Fruit fly (Drosophila melanogaster) Kc167 (cell line): ENCODE data around the gene NijA.

Experiments used
- Myc ChIP-seq: fragments of >200 bp; optimal IDR thresholded peaks from 2 replicates; lab custom pipeline; 2017; ENCODE audit warnings: missing external identifiers
- Sin3A ChIP-seq: fragments of >200 bp; optimal IDR thresholded peaks from 2 replicates; lab custom pipeline; 2018; ENCODE audit warnings: missing external identifiers
- h ChIP-seq: fragments of >200 bp; optimal IDR thresholded peaks from 3 replicates; lab custom pipeline; 2018; ENCODE audit warnings: missing external identifiers
- insv ChIP-seq: fragments of >200 bp; optimal IDR thresholded peaks from 3 replicates; lab custom pipeline; 2018; ENCODE audit warnings: missing external identifiers
- psq ChIP-seq: fragments of >200 bp; optimal IDR thresholded peaks from 2 replicates; lab custom pipeline; 2017; ENCODE audit warnings: missing external identifiers
- ttk ChIP-seq: sonication (Bioruptor generic); optimal IDR thresholded peaks from 2 replicates; lab custom pipeline; 2017; ENCODE audit warnings: missing external identifiers

NijA gene

DNA sequence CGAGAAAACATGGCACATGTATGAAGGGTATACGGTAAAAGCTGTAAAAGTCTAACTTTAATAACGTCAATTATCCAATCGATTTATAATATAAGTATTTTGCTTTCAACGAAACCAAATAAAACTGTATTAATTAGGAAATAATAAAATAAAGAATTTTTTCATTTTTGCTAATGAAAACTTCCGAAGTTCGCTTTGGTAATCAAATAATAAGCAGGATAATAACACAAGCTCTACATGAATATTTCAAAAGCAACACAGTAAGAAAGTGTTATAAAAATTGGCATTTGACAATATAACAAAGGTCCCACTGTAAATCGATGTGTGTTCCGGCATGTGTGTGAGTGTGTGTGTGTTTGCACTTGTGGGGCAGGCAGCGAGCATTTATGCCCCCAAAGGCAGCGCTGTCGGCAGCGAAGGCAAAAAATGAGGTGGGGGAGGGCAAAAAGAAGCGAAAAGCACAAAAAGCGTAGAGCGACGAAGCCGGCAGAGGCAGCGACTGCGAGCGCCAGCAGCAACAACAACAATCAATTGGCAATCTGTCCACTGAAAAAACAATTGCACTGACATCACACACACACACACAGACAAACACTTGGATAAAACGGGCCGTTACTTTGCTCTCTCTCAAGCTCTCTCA, 39.9 kb upstream of the NijA start:
- TF ChIP-seq Sin3A (lab: Kevin White, UChicago) (no peak), h (lab: Kevin White, UChicago) (no peak), Myc (no peak), psq (no peak)

DNA sequence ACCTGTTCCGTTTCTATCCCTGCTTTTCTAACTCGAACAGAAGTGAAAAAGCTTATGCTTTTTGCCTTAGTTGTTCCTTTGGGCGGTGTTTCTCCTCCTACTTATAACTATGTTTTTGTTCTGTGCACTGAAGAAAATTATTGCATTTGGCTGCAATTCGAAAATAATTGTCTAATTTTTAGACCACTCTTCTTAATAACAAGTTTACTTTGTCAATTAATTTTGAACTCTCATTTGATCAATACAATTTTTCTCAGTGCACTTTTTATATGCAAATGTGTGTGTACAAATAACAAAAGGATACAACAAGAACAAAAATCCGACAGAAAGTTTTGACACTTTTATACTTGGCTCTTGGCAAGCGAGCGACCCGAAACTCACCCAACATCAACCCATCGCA, 38.4 kb upstream of the NijA start:
- no peak for TF ChIP-seq psq
- TF ChIP-seq Sin3A (lab: Kevin White, UChicago) = no peak
- TF ChIP-seq ttk (lab: Kevin White, UChicago) = no peak
- no peak for TF ChIP-seq insv (lab: Kevin White, UChicago)
- TF ChIP-seq h (lab: Kevin White, UChicago) = no peak
- TF ChIP-seq Myc = no peak

DNA sequence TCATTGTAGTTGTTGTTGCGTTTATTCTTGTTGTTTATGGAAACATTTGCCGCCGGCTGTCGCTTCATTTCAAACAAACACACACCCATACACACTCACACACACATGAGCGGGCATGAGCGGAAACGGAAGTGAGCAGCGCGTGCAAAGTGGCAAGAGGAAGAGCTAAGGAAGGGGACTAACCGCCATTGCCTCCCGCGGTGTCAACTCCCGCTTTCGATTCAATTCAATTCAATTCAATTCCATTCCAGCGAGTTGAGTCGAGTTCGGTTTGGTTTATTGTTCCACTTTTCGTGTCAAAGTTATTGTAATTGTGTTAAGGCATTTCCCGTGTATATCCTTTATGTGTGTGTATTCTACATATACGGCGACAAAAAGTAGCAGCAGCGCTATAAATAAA, 37.9 kb upstream of the NijA start:
- TF ChIP-seq h (lab: Kevin White, UChicago) (no peak), Sin3A (lab: Kevin White, UChicago) (no peak), Myc (no peak), ttk (lab: Kevin White, UChicago) (no peak), psq (no peak), insv (lab: Kevin White, UChicago) (no peak)

DNA sequence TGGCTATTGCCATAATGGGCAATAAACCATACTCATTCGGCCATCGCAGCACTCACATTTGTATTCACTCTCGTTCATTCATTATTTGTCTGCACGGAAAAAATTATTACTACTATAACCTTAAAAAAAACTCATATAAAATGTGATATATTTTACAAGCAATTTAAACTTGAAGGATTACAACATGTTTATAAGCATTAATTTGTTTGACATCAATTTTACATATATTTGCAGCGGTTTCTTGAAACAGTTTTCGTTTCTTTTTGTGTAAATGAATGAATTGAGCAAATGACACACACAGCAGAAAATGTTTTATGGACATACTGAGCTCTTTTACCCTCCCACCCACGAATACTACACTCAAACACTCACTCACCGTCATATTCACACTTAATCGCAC, 36.8 kb upstream of the NijA start:
- TF ChIP-seq Sin3A (lab: Kevin White, UChicago) = no peak
- no peak for TF ChIP-seq psq
- TF ChIP-seq Myc = no peak
- TF ChIP-seq insv (lab: Kevin White, UChicago) = no peak
- no peak for TF ChIP-seq ttk (lab: Kevin White, UChicago)
- TF ChIP-seq h (lab: Kevin White, UChicago) = no peak

DNA sequence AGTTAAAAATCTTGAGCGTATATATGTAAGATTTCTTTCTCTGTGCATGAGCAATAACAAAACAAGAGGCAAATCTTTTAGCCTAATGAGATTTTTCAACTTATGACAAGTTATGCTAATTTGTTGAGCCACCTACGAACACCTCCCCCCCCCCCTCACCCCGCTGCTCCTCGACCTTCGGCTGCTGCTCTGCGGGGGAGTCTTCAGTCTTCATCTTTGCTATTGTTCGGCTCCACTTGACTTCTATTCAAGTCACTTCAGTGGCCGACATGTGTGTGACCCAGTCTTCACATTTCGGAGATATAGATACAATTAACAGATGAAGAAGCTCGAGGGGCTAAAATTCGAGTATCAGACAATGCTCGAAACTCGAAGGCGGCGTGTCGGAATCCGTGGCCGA, 35.4 kb upstream of the NijA start:
- no peak for TF ChIP-seq psq
- no peak for TF ChIP-seq Sin3A (lab: Kevin White, UChicago)
- no peak for TF ChIP-seq insv (lab: Kevin White, UChicago)
- no peak for TF ChIP-seq h (lab: Kevin White, UChicago)
- no peak for TF ChIP-seq Myc
- no peak for TF ChIP-seq ttk (lab: Kevin White, UChicago)

DNA sequence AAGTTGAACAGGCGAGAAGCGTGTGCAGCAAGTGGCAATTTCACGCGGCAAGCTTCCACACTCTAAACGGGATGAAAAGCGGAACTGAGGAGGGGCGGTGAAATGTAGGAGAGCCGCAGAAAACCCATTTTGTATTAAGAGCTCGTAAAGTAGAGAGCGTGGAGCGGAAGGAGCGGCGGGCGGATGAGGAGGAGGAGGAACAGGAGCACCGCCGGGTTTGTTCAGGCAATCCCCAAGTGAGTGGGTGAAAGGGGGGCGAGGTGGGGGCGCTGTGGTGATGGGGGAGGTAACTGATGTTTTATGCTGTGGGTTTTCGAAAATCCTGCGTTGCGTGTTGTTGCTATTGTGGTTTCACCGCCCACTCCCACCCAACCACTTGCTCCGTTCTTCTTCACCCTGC, 30.4 kb upstream of the NijA start:
- no peak for TF ChIP-seq h (lab: Kevin White, UChicago)
- TF ChIP-seq psq = no peak
- TF ChIP-seq Sin3A (lab: Kevin White, UChicago) = no peak
- TF ChIP-seq Myc = no peak
- TF ChIP-seq insv (lab: Kevin White, UChicago) = no peak
- no peak for TF ChIP-seq ttk (lab: Kevin White, UChicago)

DNA sequence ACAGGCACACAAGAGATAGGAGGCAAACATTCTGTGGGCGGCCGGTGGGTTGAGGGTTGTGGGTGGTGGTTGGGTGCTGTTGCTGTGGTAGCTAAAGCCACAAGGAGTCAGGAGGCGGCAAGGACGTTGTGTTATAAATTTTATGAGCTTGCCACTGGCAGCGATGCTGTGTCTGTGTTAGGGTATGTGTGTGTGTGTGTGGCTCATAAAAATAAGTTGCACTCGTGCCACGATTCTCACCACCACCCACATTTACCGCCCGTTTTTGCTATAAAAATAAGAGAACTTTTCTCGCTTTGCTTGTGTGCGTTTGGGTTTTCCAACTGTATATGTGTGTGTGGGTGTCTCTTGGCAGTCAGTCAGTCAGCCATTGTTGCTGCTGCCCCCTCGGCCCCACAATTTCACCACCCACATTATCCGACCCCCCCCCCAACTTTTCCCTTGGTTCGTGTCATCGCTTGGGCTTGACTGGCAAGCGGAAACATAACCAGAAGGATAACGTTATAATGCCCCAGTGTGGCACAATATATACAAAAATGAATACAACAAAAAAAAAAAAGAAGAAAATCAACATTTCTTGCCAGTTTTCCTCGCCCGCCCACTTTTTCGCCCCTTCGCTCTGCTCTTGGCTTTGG, 28.2 kb upstream of the NijA start:
- TF ChIP-seq Sin3A (lab: Kevin White, UChicago) = no peak
- no peak for TF ChIP-seq psq
- no peak for TF ChIP-seq insv (lab: Kevin White, UChicago)
- TF ChIP-seq Myc = no peak
- TF ChIP-seq ttk (lab: Kevin White, UChicago) = no peak
- no peak for TF ChIP-seq h (lab: Kevin White, UChicago)

DNA sequence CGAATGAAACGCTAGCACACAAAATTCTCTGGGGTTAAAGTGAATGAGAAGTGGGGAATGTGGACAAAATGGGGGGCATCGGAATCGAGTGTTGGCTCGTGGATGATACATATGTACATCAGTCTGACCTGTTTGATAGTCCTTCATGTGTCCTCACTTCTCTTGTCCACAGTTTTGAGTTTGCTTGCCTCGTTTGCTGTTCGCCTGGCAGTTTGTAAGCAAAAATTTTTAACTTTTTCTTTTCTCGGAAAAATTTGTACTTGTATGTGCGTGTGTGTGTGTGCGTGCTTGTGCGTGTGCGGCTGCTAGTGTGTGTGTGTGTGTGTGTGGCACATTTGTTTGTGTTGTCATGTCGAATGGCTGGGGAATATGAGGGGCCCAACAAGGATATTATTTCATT, 26.9 kb upstream of the NijA start:
- TF ChIP-seq Sin3A (lab: Kevin White, UChicago) = no peak
- TF ChIP-seq Myc = no peak
- TF ChIP-seq psq = no peak
- TF ChIP-seq ttk (lab: Kevin White, UChicago) = no peak
- no peak for TF ChIP-seq h (lab: Kevin White, UChicago)
- TF ChIP-seq insv (lab: Kevin White, UChicago) = no peak

DNA sequence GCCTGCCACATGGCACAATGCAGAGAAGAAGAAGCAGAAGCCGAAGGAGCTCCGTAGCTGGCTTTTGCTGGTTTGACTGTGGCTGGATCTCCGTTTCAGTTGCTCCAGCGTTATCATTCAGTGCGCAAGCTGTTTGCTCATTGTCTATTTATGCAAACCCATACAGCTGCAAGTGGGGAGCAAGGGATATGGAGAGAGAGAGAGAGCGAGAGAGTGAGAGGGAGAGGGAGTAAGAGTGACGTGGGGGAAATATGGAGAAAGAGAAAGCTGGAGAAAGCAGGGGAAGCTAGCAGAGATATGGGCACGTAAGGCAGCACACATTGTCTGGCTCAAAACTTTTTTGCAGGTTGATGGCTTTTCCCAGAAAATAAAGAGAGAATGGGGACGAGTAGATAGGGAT, 25.9 kb upstream of the NijA start:
- TF ChIP-seq Myc (no peak), h (lab: Kevin White, UChicago) (no peak), insv (lab: Kevin White, UChicago) (no peak), psq (no peak), Sin3A (lab: Kevin White, UChicago) (no peak), ttk (lab: Kevin White, UChicago) (no peak)

DNA sequence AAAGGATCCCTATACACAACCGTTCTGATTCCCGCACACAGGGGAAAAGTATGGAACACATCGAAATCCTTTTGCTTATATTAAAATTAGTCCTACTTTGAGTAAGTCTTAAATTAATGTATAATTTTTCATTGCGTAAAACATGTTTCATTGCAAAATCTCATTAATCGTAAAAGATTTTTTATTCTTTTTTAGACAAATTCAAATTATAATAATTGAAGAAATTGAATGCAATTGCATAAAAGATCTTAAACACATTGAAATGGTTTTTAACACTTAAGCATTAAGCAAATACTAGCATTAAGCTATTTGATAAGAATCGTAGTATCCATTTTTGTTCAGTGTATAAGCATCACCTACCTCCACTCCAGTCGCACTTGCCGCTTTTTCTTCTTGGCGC, 23.1 kb upstream of the NijA start:
- TF ChIP-seq Myc = no peak
- no peak for TF ChIP-seq insv (lab: Kevin White, UChicago)
- TF ChIP-seq Sin3A (lab: Kevin White, UChicago) = no peak
- no peak for TF ChIP-seq ttk (lab: Kevin White, UChicago)
- no peak for TF ChIP-seq psq
- TF ChIP-seq h (lab: Kevin White, UChicago) = no peak

DNA sequence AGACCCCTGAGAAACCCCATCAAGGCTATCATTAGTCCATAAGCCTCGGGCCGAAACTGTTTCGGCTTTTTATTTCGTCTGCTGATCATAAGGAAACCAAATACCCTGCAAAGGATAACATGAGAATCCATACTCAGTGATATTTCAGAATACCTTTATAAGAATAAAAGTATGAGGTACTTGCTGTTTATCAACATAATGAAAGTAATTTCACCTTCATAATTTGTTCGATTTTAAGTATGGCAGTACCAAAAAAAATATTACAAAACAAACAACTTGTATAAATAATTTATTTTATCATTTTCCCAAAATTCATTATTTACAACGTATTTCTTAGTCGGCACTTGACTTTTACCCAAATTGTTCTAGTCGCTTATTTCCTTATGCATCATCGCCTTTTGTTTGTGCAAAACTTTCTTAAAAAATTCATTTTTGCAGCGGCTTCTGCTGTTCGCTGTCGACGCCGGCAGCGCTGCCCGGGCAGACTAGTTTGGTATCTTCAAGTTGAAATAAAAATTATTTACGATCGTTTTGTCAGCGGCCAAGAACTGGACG, 19.7 kb upstream of the NijA start:
- TF ChIP-seq Sin3A (lab: Kevin White, UChicago) (no peak), insv (lab: Kevin White, UChicago) (no peak), h (lab: Kevin White, UChicago) (no peak), Myc (no peak), psq (no peak), ttk (lab: Kevin White, UChicago) (no peak)

DNA sequence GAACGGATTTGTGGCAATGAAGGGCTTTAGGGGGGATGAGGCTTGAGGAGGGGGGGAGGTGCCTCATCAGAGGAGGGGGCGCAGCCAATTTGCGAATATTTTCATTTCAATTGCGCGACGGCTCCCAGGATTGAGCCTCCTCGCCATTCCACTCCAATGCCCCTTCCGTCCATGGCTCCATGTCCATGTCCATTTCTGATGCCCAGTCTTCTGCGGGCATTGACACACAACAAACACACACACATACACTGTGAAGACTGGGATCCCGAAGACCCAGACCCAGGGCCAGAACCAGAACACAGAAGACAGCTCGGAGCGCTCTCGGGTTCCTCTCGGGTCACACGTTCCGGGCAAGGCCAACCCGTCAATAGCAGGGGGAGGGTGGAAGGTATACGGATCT, 19.1 kb upstream of the NijA start:
- no peak for TF ChIP-seq ttk (lab: Kevin White, UChicago)
- no peak for TF ChIP-seq psq
- TF ChIP-seq h (lab: Kevin White, UChicago) = no peak
- no peak for TF ChIP-seq Sin3A (lab: Kevin White, UChicago)
- no peak for TF ChIP-seq insv (lab: Kevin White, UChicago)
- no peak for TF ChIP-seq Myc
